Worm (Caenorhabditis elegans) whole organism, early embryonic: Measurements from ENCODE around the gene T06E4.21.

Source experiments
- B0310.2 ChIP-seq: sonication (generic microtip); optimal IDR thresholded peaks from 2 replicates; lab custom pipeline; 2016; ENCODE audit warnings: mild to moderate bottlenecking, missing genetic modification characterization, missing compliant biosample characterization
- F13C5.2 ChIP-seq: sonication (generic microtip); optimal IDR thresholded peaks from 2 replicates; lab custom pipeline; 2017; ENCODE audit warnings: mild to moderate bottlenecking, missing genetic modification characterization, inconsistent platforms, missing compliant biosample characterization
- ama-1 ChIP-seq: fragments of 150-350 bp; optimal IDR thresholded peaks from 2 replicates; lab custom pipeline; 2014
- ceh-13 ChIP-seq: fragments of 200-800 bp; sonication (Bioruptor generic); optimal IDR thresholded peaks from 2 replicates; lab custom pipeline; 2018; ENCODE audit warnings: mild to moderate bottlenecking, missing genetic modification characterization, missing compliant biosample characterization
- flt-1 ChIP-seq: fragments of 200-800 bp; sonication (Bioruptor generic); IDR thresholded peaks from 2 replicates; pipeline ENCODE4 v1.3.6; 2022; ENCODE audit warnings: missing genetic modification characterization, missing compliant biosample characterization
- hmbx-1 ChIP-seq: sonication (generic microtip); optimal IDR thresholded peaks from 2 replicates; lab custom pipeline; 2016; ENCODE audit warnings: mild to moderate bottlenecking, missing genetic modification characterization, missing compliant biosample characterization
- hmg-4 ChIP-seq: fragments of 200-800 bp; sonication (Bioruptor generic); optimal IDR thresholded peaks from 2 replicates; lab custom pipeline; 2018; ENCODE audit warnings: mild to moderate bottlenecking, missing genetic modification characterization, missing compliant biosample characterization
- hnd-1 ChIP-seq: sonication (generic microtip); optimal IDR thresholded peaks from 2 replicates; lab custom pipeline; 2016; ENCODE audit warnings: missing genetic modification characterization, missing compliant biosample characterization
- pes-1 ChIP-seq: fragments of 200-800 bp; sonication (Bioruptor generic); IDR thresholded peaks from 2 replicates; pipeline ENCODE4 v1.3.6; 2022; ENCODE audit warnings: missing genetic modification reagents, missing genetic modification characterization, missing compliant biosample characterization
- scrt-1 ChIP-seq: fragments of 200-800 bp; sonication (Bioruptor generic); IDR thresholded peaks from 2 replicates; pipeline ENCODE4 v1.3.6; 2022; ENCODE audit warnings: missing genetic modification characterization, missing compliant biosample characterization
- sea-1 ChIP-seq: fragments of 200-800 bp; sonication (Bioruptor generic); conservative IDR thresholded peaks from 2 replicates; pipeline ENCODE4 v1.3.6; 2022; ENCODE audit warnings: missing genetic modification characterization, missing compliant biosample characterization
- tbx-11 ChIP-seq: fragments of 200-800 bp; sonication (Bioruptor generic); IDR thresholded peaks from 2 replicates; pipeline ENCODE4 v1.3.6; 2022; ENCODE audit warnings: missing genetic modification characterization, missing compliant biosample characterization
- tbx-37 ChIP-seq: fragments of 200-800 bp; sonication (Bioruptor generic); conservative IDR thresholded peaks from 2 replicates; pipeline ENCODE4 v1.3.6; 2022; ENCODE audit warnings: missing genetic modification reagents, missing genetic modification characterization, missing compliant biosample characterization
- tra-4 ChIP-seq: sonication (generic microtip); optimal IDR thresholded peaks from 2 replicates; lab custom pipeline; 2017; ENCODE audit warnings: missing genetic modification characterization, missing compliant biosample characterization

- TF ChIP-seq hnd-1 (tag; lab: Kevin White, UChicago): no peak
- TF ChIP-seq scrt-1 (GFP tag; lab: Robert Waterston, UW): no peak
- no peak for TF ChIP-seq tbx-11
- no peak for TF ChIP-seq B0310.2 (tag; lab: Kevin White, UChicago)
- no peak for TF ChIP-seq flt-1 (GFP tag; lab: Robert Waterston, UW)
- no peak for TF ChIP-seq tra-4 (tag; lab: Kevin White, UChicago)
- no peak for TF ChIP-seq ama-1 (lab: Kevin White, UChicago)
- no peak for TF ChIP-seq pes-1 (GFP tag; lab: Robert Waterston, UW)
- TF ChIP-seq tbx-37 (GFP tag; lab: Robert Waterston, UW): no peak
- no peak for TF ChIP-seq hmbx-1 (tag; lab: Kevin White, UChicago)
- TF ChIP-seq hmg-4 (GFP tag; lab: Kevin White, UChicago): no peak
- TF ChIP-seq F13C5.2 (tag; lab: Kevin White, UChicago): no peak
- no peak for TF ChIP-seq sea-1
- TF ChIP-seq ceh-13 (GFP tag; lab: Kevin White, UChicago): no peak
Observed at ce11 chrV:9618919-9619318, 32.5 kb upstream of the T06E4.21 start, which contains the start of gene idpc-7.
